Worm (Caenorhabditis elegans): Measurements from ENCODE around the gene sru-20.
"Not testable (repeated sequence)": the region's sequence is repeated elsewhere in the genome, so short reads cannot be mapped to it uniquely, and the experiment has no call there.

sru-20 gene

ce11 chrIV:12490491-12490890 lies 4.8 kb upstream of the sru-20 start, which contains the start of gene him-6:
Gene him-6, plus strand, starts transcription at chrIV:12490791.
- TF ChIP-seq lin-15B (tag; optimal IDR thresholded peaks at IDR 0.05) (no peak), hlh-17 (GFP tag; optimal IDR thresholded peaks at IDR 0.05; ENCODE audit: borderline replicate concordance) (no peak), pag-3 (tag; optimal IDR thresholded peaks at IDR 0.05; ENCODE audit: borderline replicate concordance, insufficient read depth) (no peak), C34B4.2 (tag; optimal IDR thresholded peaks at IDR 0.05) (no peak)

DNA sequence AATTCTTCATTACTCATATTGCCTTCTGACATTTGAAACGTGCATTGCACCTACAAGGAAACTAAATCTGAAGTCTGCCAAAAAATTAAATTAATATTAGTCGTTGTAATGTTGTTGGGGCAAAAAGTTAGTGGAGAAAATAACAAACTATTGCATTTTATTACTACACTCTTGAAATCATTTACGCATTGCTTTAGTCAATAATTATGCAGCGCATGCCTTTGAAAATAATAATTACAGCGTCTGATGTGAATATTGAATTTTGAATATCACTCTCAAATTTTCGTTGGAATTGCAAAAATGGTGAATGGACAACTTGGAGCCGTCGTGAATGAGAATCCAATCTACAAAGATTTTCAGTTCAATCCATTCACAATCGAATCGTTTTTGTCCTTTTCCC lies 2.9 kb downstream of the sru-20 start, which contains the start of gene sru-19:
TSS of gene sru-19 (plus strand) at position 301 of the 400 bp plus-strand sequence.
- TF ChIP-seq ztf-4 (tag; optimal IDR thresholded peaks at IDR 0.05) (no peak), mdl-1 (tag; optimal IDR thresholded peaks at IDR 0.05) (no peak), snpc-4 (tag; optimal IDR thresholded peaks at IDR 0.05) (no peak), mab-9 (GFP tag; IDR thresholded peaks at IDR 0.05) (no peak), sox-4 (tag; optimal IDR thresholded peaks at IDR 0.05) (no peak), pqm-1 (tag; optimal IDR thresholded peaks at IDR 0.05) (no peak), vab-15 (tag; optimal IDR thresholded peaks at IDR 0.05) (no peak), nhr-237 (tag; optimal IDR thresholded peaks at IDR 0.05) (no peak), rnt-1 (tag; optimal IDR thresholded peaks at IDR 0.05) (no peak), jun-1 (tag; optimal IDR thresholded peaks at IDR 0.05) (no peak), xbp-1 (tag; optimal IDR thresholded peaks at IDR 0.05) (no peak), ztf-11 (tag; optimal IDR thresholded peaks at IDR 0.05) (no peak), ceh-63 (GFP tag; optimal IDR thresholded peaks at IDR 0.05) (no peak), hlh-17 (GFP tag; optimal IDR thresholded peaks at IDR 0.05; ENCODE audit: borderline replicate concordance) (no peak)

DNA sequence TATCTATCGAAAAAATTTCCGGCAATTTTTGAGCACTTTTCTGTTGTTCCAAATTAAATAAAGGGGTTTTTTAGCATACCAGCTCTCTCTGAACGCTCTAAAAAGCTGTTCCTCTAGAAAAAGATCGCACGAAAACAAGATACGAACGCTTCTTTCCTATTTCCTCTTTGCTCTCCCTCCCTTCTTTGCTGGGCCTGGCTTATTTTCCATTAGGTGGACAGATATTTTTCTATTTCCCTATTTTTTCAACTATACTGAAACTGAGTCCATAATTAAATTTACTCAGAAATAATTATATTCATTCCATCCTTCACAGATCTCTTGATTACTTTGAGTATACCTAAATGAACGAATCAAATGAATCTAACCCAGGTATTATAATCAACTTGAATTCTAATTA lies 6.7 kb downstream of the sru-20 start, which contains the start of gene sru-18:
TSS of gene sru-18 (plus strand) at position 301 of the 400 bp plus-strand sequence.
- TF ChIP-seq fkh-4 (tag; optimal IDR thresholded peaks at IDR 0.05; ENCODE audit: borderline replicate concordance) (no peak), ceh-8 (GFP tag; optimal IDR thresholded peaks at IDR 0.05) (no peak), fkh-8 (tag; optimal IDR thresholded peaks at IDR 0.05) (no peak), nhr-12 (tag; optimal IDR thresholded peaks at IDR 0.05) (no peak), unc-130 (tag; optimal IDR thresholded peaks at IDR 0.05) (no peak), elt-2 (tag; optimal IDR thresholded peaks at IDR 0.05) (no peak), ets-5 (GFP tag; IDR thresholded peaks at IDR 0.05) (no peak), swsn-7 (tag; optimal IDR thresholded peaks at IDR 0.05) (no peak), tlp-1 (tag; optimal IDR thresholded peaks at IDR 0.05) (no peak), pax-3 (tag; optimal IDR thresholded peaks at IDR 0.05) (no peak), sox-4 (tag; optimal IDR thresholded peaks at IDR 0.05) (no peak)

DNA sequence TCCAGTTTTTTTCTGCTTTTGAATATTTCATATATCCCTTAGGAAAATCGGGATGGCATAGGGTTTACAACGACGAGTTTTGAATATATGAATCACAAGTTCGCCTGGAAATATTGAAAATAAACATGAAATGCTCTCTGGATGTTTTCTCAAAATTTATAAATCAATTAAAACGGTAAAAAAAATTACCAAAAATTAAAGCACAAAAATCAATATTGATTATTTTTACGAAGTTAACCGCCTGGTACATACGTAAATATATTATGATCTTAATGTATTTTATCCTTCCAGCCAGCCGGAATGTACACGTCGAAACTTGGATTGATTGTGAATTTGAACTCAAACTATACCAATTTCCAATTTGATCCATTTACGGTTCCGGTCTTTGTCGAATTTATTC lies 10.1 kb downstream of the sru-20 start, which contains the start of gene sru-17:
TSS of gene sru-17 (plus strand) at position 301 of the 400 bp plus-strand sequence.
- TF ChIP-seq nhr-19 (GFP tag; conservative IDR thresholded peaks at IDR 0.05); swsn-7 (tag; optimal IDR thresholded peaks at IDR 0.05); elt-3 (tag; optimal IDR thresholded peaks at IDR 0.05): not testable (repeated sequence)

DNA sequence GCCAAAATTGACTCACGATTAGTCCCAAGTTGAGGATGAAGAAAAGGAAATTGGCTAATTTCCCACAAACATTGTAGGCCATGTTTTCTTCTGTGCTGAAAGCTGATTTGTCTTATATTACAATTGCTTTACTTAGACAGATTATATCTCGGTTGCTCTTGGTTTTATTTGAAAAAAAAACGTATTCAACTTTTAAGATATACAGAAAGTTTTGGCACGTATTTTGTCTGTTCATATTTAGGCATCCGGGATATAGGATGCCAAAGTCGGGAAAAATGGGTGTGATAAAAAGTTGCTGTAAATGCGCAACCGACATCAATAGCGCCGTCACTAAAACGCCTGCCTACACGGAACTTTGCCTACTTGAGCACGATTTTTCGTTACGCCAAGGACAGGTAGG lies 24.9 kb downstream of the sru-20 start, which contains the start of gene tsp-4:
TSS of gene tsp-4 (minus strand) at position 101 of the 400 bp plus-strand sequence.
- TF ChIP-seq nhr-47 (tag; optimal IDR thresholded peaks at IDR 0.05) (no peak), sox-4 (tag; optimal IDR thresholded peaks at IDR 0.05) (no peak), lin-39 (tag; optimal IDR thresholded peaks at IDR 0.05) (no peak), egl-13 (tag; optimal IDR thresholded peaks at IDR 0.05) (no peak), isw-1 (GFP tag; IDR thresholded peaks at IDR 0.05) (no peak), fkh-8 (tag; optimal IDR thresholded peaks at IDR 0.05) (no peak), fkh-10 (GFP tag; optimal IDR thresholded peaks at IDR 0.05) (no peak), efl-3 (GFP tag; optimal IDR thresholded peaks at IDR 0.05) (no peak), ceh-88 (GFP tag; IDR thresholded peaks at IDR 0.05) (no peak), aly-2 (tag; optimal IDR thresholded peaks at IDR 0.05) (no peak)

Measured in whole organism, L1 larva.